Worm (Caenorhabditis elegans): Measurements from ENCODE around the gene lge-1.

ce11 chrX:10932087-10932486 lies 34.3 kb upstream of the lge-1 start:
- no peak for TF ChIP-seq lsy-2 (tag; optimal IDR thresholded peaks at IDR 0.05)
- TF ChIP-seq unc-39 (tag; optimal IDR thresholded peaks at IDR 0.05): no peak
- TF ChIP-seq nhr-12 (tag; optimal IDR thresholded peaks at IDR 0.05): no peak
- TF ChIP-seq unc-62 (GFP tag; optimal IDR thresholded peaks at IDR 0.05): peak; percentile 66
- TF ChIP-seq lin-13 (tag; optimal IDR thresholded peaks at IDR 0.05): no peak
- no peak for TF ChIP-seq ces-1 (GFP tag; optimal IDR thresholded peaks at IDR 0.05)
